Worm (Caenorhabditis elegans) whole organism, late embryonic: ENCODE results near the gene let-805.

ENCODE experiments used
- C08G9.2 ChIP-seq: sonication (generic microtip); optimal IDR thresholded peaks from 2 replicates; lab custom pipeline; 2016; ENCODE audit warnings: mild to moderate bottlenecking, missing genetic modification characterization, moderate library complexity, missing compliant biosample characterization
- pqm-1 ChIP-seq: sonication (generic microtip); optimal IDR thresholded peaks from 2 replicates; lab custom pipeline; 2016; ENCODE audit warnings: missing genetic modification characterization, missing compliant biosample characterization

ce11 chrIII:2698740-2699139, 40.9 kb downstream of the let-805 start, which contains the start of gene slc-30A9:
- no peak for TF ChIP-seq pqm-1 (tag; lab: Kevin White, UChicago)
- no peak for TF ChIP-seq C08G9.2 (tag; lab: Kevin White, UChicago)
